Worm (Caenorhabditis elegans) whole organism, L2 larva: ENCODE measurements around the gene mbl-1.

Experiments used
- egl-27 ChIP-seq: sonication (generic microtip); optimal IDR thresholded peaks from 3 replicates; lab custom pipeline; 2017; ENCODE audit warnings: missing biosample characterization, missing genetic modification reagents, missing genetic modification characterization
- mab-5 ChIP-seq: fragments of 150-350 bp; optimal IDR thresholded peaks from 2 replicates; lab custom pipeline; 2014; ENCODE audit warnings: missing biosample characterization, missing genetic modification characterization
- unc-62 ChIP-seq: fragments of 150-350 bp; optimal IDR thresholded peaks from 2 replicates; lab custom pipeline; 2014; ENCODE audit warnings: missing biosample characterization, missing genetic modification reagents, missing genetic modification characterization

DNA sequence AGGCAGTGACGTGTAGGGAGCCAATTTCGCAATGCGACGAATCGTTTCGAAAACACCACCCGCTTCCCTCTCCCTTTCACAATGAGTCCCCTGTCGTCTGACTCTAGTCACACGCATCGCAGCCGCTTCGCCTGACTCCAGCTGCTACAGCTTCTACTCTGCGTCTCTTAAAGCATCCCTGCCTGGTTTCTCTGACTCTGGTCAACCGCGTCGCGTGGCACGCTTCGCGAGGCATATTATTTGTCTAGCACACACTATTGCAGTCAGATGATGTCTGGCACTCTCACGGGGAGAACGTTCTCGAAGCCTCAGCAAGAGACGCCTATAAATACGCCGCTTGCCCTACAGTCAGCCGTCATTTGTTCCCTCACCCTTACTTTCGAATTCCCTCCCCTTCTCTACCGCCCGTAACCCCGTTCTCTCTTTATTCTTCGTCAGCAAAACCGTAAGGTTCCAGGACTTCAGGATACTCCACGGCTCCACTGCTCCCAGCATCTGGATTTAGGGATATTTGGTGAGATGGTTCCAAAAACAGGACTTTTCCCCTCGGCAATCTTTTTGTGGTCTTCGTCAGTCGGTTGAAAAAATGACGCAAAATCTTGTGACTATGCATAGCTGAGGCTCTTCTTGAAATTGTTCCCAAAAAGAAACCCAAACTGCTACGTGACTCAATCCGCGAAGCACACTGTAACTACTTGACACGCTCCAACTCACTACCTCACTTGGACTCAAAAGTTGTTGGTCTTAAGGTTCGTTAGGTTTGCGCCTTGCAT is 48.7 kb upstream of the mbl-1 start:
- TF ChIP-seq unc-62 (GFP tag; lab: Kevin White, UChicago) (peak; percentile 50), mab-5 (tag; lab: Kevin White, UChicago) (peak; percentile 87), egl-27 (tag; lab: Kevin White, UChicago) (peak; percentile 98)
